Fruit fly (Drosophila melanogaster) whole organism, embryonic: ENCODE results near the gene bark.

Source experiments
- B-H1 ChIP-seq: fragments of 200-800 bp; sonication (Bioruptor generic); IDR thresholded peaks from 3 replicates; pipeline ENCODE4 v1.3.6; 2022; ENCODE audit warnings: missing biosample characterization, missing genetic modification characterization
- CG11085 ChIP-seq: fragments of 200-800 bp; sonication (Bioruptor generic); IDR thresholded peaks from 2 replicates; pipeline ENCODE4 v1.3.6; 2022; ENCODE audit warnings: missing biosample characterization, missing genetic modification characterization
- CG1529 ChIP-seq: fragments of 200-800 bp; sonication (Bioruptor generic); optimal IDR thresholded peaks from 3 replicates; lab custom pipeline; 2018; ENCODE audit warnings: missing biosample characterization, missing genetic modification characterization
- CG1603 ChIP-seq: fragments of 200-800 bp; sonication (Bioruptor generic); optimal IDR thresholded peaks from 2 replicates; lab custom pipeline; 2019; ENCODE audit warnings: missing biosample characterization, mild to moderate bottlenecking, missing genetic modification characterization, moderate library complexity
- CG1647 ChIP-seq: fragments of 200-800 bp; sonication (Bioruptor generic); optimal IDR thresholded peaks from 3 replicates; lab custom pipeline; 2016; ENCODE audit warnings: missing biosample characterization, missing genetic modification characterization
- CG16863 ChIP-seq: fragments of 200-800 bp; sonication (Bioruptor generic); optimal IDR thresholded peaks from 3 replicates; lab custom pipeline; 2016; ENCODE audit warnings: missing biosample characterization, missing genetic modification characterization
- CG17385 ChIP-seq: fragments of 200-800 bp; sonication (Bioruptor generic); optimal IDR thresholded peaks from 3 replicates; lab custom pipeline; 2018; ENCODE audit warnings: missing biosample characterization, mild to moderate bottlenecking, missing genetic modification characterization
- CG18764 ChIP-seq: fragments of 200-800 bp; sonication (Bioruptor generic); optimal IDR thresholded peaks from 3 replicates; lab custom pipeline; 2016; ENCODE audit warnings: missing biosample characterization, missing genetic modification characterization
- CG31388 ChIP-seq: fragments of 200-800 bp; sonication (Bioruptor generic); optimal IDR thresholded peaks from 2 replicates; lab custom pipeline; 2016; ENCODE audit warnings: missing biosample characterization, missing genetic modification characterization
- CG32532 ChIP-seq: fragments of 200-800 bp; sonication (Bioruptor generic); IDR thresholded peaks from 2 replicates; pipeline ENCODE4 v1.3.6; 2022; ENCODE audit warnings: missing biosample characterization, missing genetic modification characterization
- CG34376 ChIP-seq: fragments of 200-800 bp; sonication (Bioruptor generic); optimal IDR thresholded peaks from 2 replicates; lab custom pipeline; 2018; ENCODE audit warnings: missing biosample characterization, mild to moderate bottlenecking, missing genetic modification characterization
- CG3726 ChIP-seq: fragments of 200-800 bp; sonication (Bioruptor generic); IDR thresholded peaks from 3 replicates; pipeline ENCODE4, ENCODE4 v1.3.6; 2022; ENCODE audit warnings: missing biosample characterization, missing genetic modification characterization
- CG3995 ChIP-seq: fragments of 200-800 bp; sonication (Bioruptor generic); optimal IDR thresholded peaks from 3 replicates; lab custom pipeline; 2016; ENCODE audit warnings: missing biosample characterization, missing genetic modification characterization
- CG4820 ChIP-seq: fragments of 200-800 bp; sonication (Bioruptor generic); optimal IDR thresholded peaks from 3 replicates; lab custom pipeline; 2016; ENCODE audit warnings: missing biosample characterization, missing genetic modification characterization
- CG6791 ChIP-seq: fragments of 200-800 bp; sonication (Bioruptor generic); IDR thresholded peaks from 3 replicates; pipeline ENCODE4 v1.3.6; 2022; ENCODE audit warnings: missing biosample characterization, missing genetic modification characterization; ENCODE audit not compliant: partially characterized antibody
- CG7271 ChIP-seq: fragments of 200-800 bp; sonication (Bioruptor generic); optimal IDR thresholded peaks from 2 replicates; lab custom pipeline; 2018; ENCODE audit warnings: missing biosample characterization, mild to moderate bottlenecking, missing genetic modification characterization, moderate library complexity
- CG7786 ChIP-seq: fragments of 200-800 bp; sonication (Bioruptor generic); optimal IDR thresholded peaks from 2 replicates; lab custom pipeline; 2016; ENCODE audit warnings: missing biosample characterization, missing genetic modification characterization
- CG7839 ChIP-seq: fragments of 200-800 bp; sonication (Bioruptor generic); optimal IDR thresholded peaks from 3 replicates; lab custom pipeline; 2018; ENCODE audit warnings: missing biosample characterization, mild to moderate bottlenecking, missing genetic modification characterization, moderate library complexity
- CG7987 ChIP-seq: fragments of 200-800 bp; sonication (Bioruptor generic); optimal IDR thresholded peaks from 2 replicates; lab custom pipeline; 2018; ENCODE audit warnings: missing biosample characterization, mild to moderate bottlenecking, missing genetic modification characterization, moderate library complexity
- CG8944 ChIP-seq: fragments of 200-800 bp; sonication (Bioruptor generic); optimal IDR thresholded peaks from 3 replicates; lab custom pipeline; 2016; ENCODE audit warnings: missing biosample characterization, missing genetic modification characterization
- CG9609 ChIP-seq: fragments of 200-800 bp; sonication (Bioruptor generic); optimal IDR thresholded peaks from 3 replicates; lab custom pipeline; 2016; ENCODE audit warnings: missing biosample characterization, missing genetic modification characterization
- CTCF ChIP-seq: fragments of 200-800 bp; sonication (Bioruptor generic); optimal IDR thresholded peaks from 2 replicates; lab custom pipeline; 2017; ENCODE audit warnings: missing biosample characterization, mild to moderate bottlenecking, missing genetic modification characterization, moderate library complexity
- Chrac-16 ChIP-seq: fragments of 200-800 bp; sonication (Bioruptor generic); optimal IDR thresholded peaks from 3 replicates; lab custom pipeline; 2016; ENCODE audit warnings: missing biosample characterization, missing genetic modification characterization
- CkIIα-i1 ChIP-seq: fragments of 200-800 bp; sonication (Bioruptor generic); IDR thresholded peaks from 2 replicates; pipeline ENCODE4 v1.3.6; 2022; ENCODE audit warnings: missing biosample characterization, missing genetic modification characterization
- D ChIP-seq, 2 experiments: fragments of 200-800 bp in 1 of 2; fragments of >200 bp in 1 of 2; sonication (Bioruptor generic) in 1 of 2; optimal IDR thresholded peaks; 2 replicates in 1 of 2; 3 replicates in 1 of 2; lab custom pipeline; 2017; ENCODE audit warnings: mild to moderate bottlenecking in 1 of 2, missing biosample characterization in 1 of 2, missing genetic modification characterization in 1 of 2, missing genetic modification reagents in 1 of 2
- Drgx ChIP-seq: fragments of 200-800 bp; sonication (Bioruptor generic); IDR thresholded peaks from 2 replicates; pipeline ENCODE4 v1.3.6; 2022; ENCODE audit warnings: missing biosample characterization, missing genetic modification characterization
- Ets65A ChIP-seq: fragments of 200-800 bp; sonication (Bioruptor generic); peaks from one replicate; lab custom pipeline; 2016; ENCODE audit warnings: missing biosample characterization, missing genetic modification characterization
- Hey ChIP-seq: fragments of 200-800 bp; sonication (Bioruptor generic); optimal IDR thresholded peaks from 3 replicates; lab custom pipeline; 2018; ENCODE audit warnings: missing biosample characterization, mild to moderate bottlenecking, missing genetic modification characterization
- MESR4 ChIP-seq: fragments of 200-800 bp; sonication (Bioruptor generic); optimal IDR thresholded peaks from 2 replicates; lab custom pipeline; 2018; ENCODE audit warnings: missing biosample characterization, mild to moderate bottlenecking, missing genetic modification characterization, moderate library complexity
- PHDP ChIP-seq: fragments of 200-800 bp; sonication (Bioruptor generic); optimal IDR thresholded peaks from 3 replicates; lab custom pipeline; 2018; ENCODE audit warnings: missing biosample characterization, mild to moderate bottlenecking, missing genetic modification characterization, moderate library complexity
- Ptx1 ChIP-seq: fragments of 200-800 bp; sonication (Bioruptor generic); IDR thresholded peaks from 2 replicates; pipeline ENCODE4 v1.3.6; 2022; ENCODE audit warnings: missing biosample characterization, missing genetic modification characterization
- Ravus ChIP-seq: fragments of 200-800 bp; sonication (Bioruptor generic); IDR thresholded peaks from 2 replicates; pipeline ENCODE4 v1.3.6; 2022; ENCODE audit warnings: missing biosample characterization, missing genetic modification characterization
- Spps ChIP-seq: fragments of 200-800 bp; sonication (Bioruptor generic); optimal IDR thresholded peaks from 2 replicates; lab custom pipeline; 2018; ENCODE audit warnings: missing biosample characterization, mild to moderate bottlenecking, missing genetic modification characterization
- abd-A ChIP-seq: fragments of 200-800 bp; sonication (Bioruptor generic); optimal IDR thresholded peaks from 3 replicates; lab custom pipeline; 2019; ENCODE audit warnings: missing biosample characterization, mild to moderate bottlenecking, missing genetic modification characterization, moderate library complexity
- ato ChIP-seq: fragments of 200-800 bp; sonication (Bioruptor generic); IDR thresholded peaks from 2 replicates; pipeline ENCODE4 v1.3.6; 2022; ENCODE audit warnings: missing biosample characterization, missing genetic modification characterization; ENCODE audit not compliant: partially characterized antibody
- az2 ChIP-seq: fragments of 200-800 bp; sonication (Bioruptor generic); optimal IDR thresholded peaks from 3 replicates; lab custom pipeline; 2016; ENCODE audit warnings: missing biosample characterization, missing genetic modification characterization
- caup ChIP-seq: fragments of 200-800 bp; sonication (Bioruptor generic); optimal IDR thresholded peaks from 3 replicates; lab custom pipeline; 2017; ENCODE audit warnings: missing biosample characterization, mild to moderate bottlenecking, missing genetic modification characterization, moderate library complexity; ENCODE audit not compliant: severe bottlenecking
- crol ChIP-seq: fragments of 200-800 bp; sonication (Bioruptor generic); IDR thresholded peaks from 2 replicates; pipeline ENCODE4 v1.3.6; 2022; ENCODE audit warnings: missing biosample characterization, missing genetic modification characterization
- disco-r ChIP-seq: fragments of 200-800 bp; sonication (Bioruptor generic); optimal IDR thresholded peaks from 2 replicates; lab custom pipeline; 2016; ENCODE audit warnings: missing biosample characterization, missing genetic modification characterization
- esg ChIP-seq: fragments of 200-800 bp; sonication (Bioruptor generic); conservative IDR thresholded peaks from 2 replicates; pipeline ENCODE4 v1.3.6; 2022; ENCODE audit warnings: missing biosample characterization, missing genetic modification characterization
- exex ChIP-seq: fragments of 200-800 bp; sonication (Bioruptor generic); optimal IDR thresholded peaks from 4 replicates; lab custom pipeline; 2018; ENCODE audit warnings: missing biosample characterization, mild to moderate bottlenecking, missing genetic modification characterization, moderate library complexity
- jumu ChIP-seq: fragments of 200-800 bp; sonication (Bioruptor generic); optimal IDR thresholded peaks from 3 replicates; lab custom pipeline; 2016; ENCODE audit warnings: missing biosample characterization, missing genetic modification characterization
- kni ChIP-seq: fragments of 200-800 bp; sonication (Bioruptor generic); optimal IDR thresholded peaks from 3 replicates; lab custom pipeline; 2017; ENCODE audit warnings: mild to moderate bottlenecking, missing biosample characterization, missing genetic modification reagents, missing genetic modification characterization
- knrl ChIP-seq: fragments of 200-800 bp; sonication (Bioruptor generic); IDR thresholded peaks from 3 replicates; pipeline ENCODE4 v1.3.6; 2022; ENCODE audit warnings: missing biosample characterization, missing genetic modification characterization; ENCODE audit not compliant: partially characterized antibody
- row ChIP-seq: fragments of 200-800 bp; sonication (Bioruptor generic); IDR thresholded peaks from 3 replicates; pipeline ENCODE4 v1.3.6; 2022; ENCODE audit warnings: missing biosample characterization, missing genetic modification characterization
- wdn ChIP-seq: fragments of 200-800 bp; sonication (Bioruptor generic); IDR thresholded peaks from 2 replicates; pipeline ENCODE4 v1.3.6; 2022; ENCODE audit warnings: missing biosample characterization, missing genetic modification characterization
- z ChIP-seq: fragments of 200-800 bp; sonication (Bioruptor generic); IDR thresholded peaks from 3 replicates; pipeline ENCODE4 v1.3.6; 2022; ENCODE audit warnings: missing biosample characterization, missing genetic modification characterization
- zfh1 ChIP-seq: fragments of 200-800 bp; sonication (Bioruptor generic); IDR thresholded peaks from 3 replicates; pipeline ENCODE4 v1.3.6; 2022; ENCODE audit warnings: missing biosample characterization, missing genetic modification characterization

bark gene

dm6 chr2L:3771109-3772067 is 15.6 kb upstream of the bark start, which contains the start of gene bowl (continued):
- TF ChIP-seq z (GFP tag; lab: Robert Waterston, UW) (peak; percentile 68; the same call in 2 of the 3 replicates), knrl (GFP tag; lab: Robert Waterston, UW) (no peak; the same call in 2 of the 3 replicates), abd-A (tag; lab: Kevin White, UChicago) (peak; percentile 44), CG17385 (GFP tag; lab: Kevin White, UChicago) (peak; percentile 95), CG3726 (GFP tag; lab: Robert Waterston, UW) (peak; percentile 96), crol (GFP tag; lab: Robert Waterston, UW) (peak; percentile 82), zfh1 (GFP tag; lab: Robert Waterston, UW) (peak; percentile 98), wdn (peak; percentile 95), CG1529 (GFP tag; lab: Kevin White, UChicago) (peak; percentile 95), CG9609 (GFP tag; lab: Kevin White, UChicago) (peak; percentile 88), Ravus (GFP tag; lab: Robert Waterston, UW) (peak; percentile 82), PHDP (peak; percentile 97), row (peak; percentile 98), CG31388 (GFP tag; lab: Kevin White, UChicago) (peak; percentile 75), CG1603 (peak; percentile 96), CG7839 (tag; lab: Kevin White, UChicago) (peak; percentile 98), Spps (tag; lab: Kevin White, UChicago) (peak; percentile 89), CG7271 (tag; lab: Kevin White, UChicago) (peak; percentile 84), disco-r (GFP tag; lab: Kevin White, UChicago) (peak; percentile 88), CkIIα-i1 (GFP tag; lab: Robert Waterston, UW) (peak; percentile 63; the same call in 1 of the 2 replicates), caup (peak; percentile 86), CG3995 (GFP tag; lab: Kevin White, UChicago) (peak; percentile 40), MESR4 (peak; percentile 30), CG11085 (peak; percentile 89), Chrac-16 (GFP tag; lab: Kevin White, UChicago) (peak; percentile 98), B-H1 (peak; percentile 94), CG8944 (GFP tag; lab: Kevin White, UChicago) (peak; percentile 86), kni (GFP tag; lab: Kevin White, UChicago) (peak; percentile 99), Hey (tag; lab: Kevin White, UChicago) (peak; percentile 51), az2 (GFP tag; lab: Kevin White, UChicago) (peak; percentile 97), CG7987 (GFP tag; lab: Kevin White, UChicago) (peak; percentile 45), CG7786 (GFP tag; lab: Kevin White, UChicago) (peak; percentile 94), CG16863 (GFP tag; lab: Kevin White, UChicago) (peak; percentile 96), D (optimal IDR thresholded peaks at IDR 0.05; lab: Kevin White, UChicago) (peak; percentile 71), D (GFP tag; optimal IDR thresholded peaks at IDR 0.05; lab: Kevin White, UChicago) (peak; percentile 92), CG1647 (GFP tag; lab: Kevin White, UChicago) (peak; percentile 79), Ptx1 (GFP tag; lab: Robert Waterston, UW) (peak; percentile 98), CG18764 (GFP tag; lab: Kevin White, UChicago) (peak; percentile 84), esg (GFP tag; lab: Robert Waterston, UW) (peak; percentile 97), CTCF (GFP tag; lab: Kevin White, UChicago) (peak; percentile 43), CG34376 (peak; percentile 19), CG4820 (GFP tag; lab: Kevin White, UChicago) (peak; percentile 94), exex (tag; lab: Kevin White, UChicago) (peak; percentile 42), Ets65A (peak; percentile 90), Drgx (GFP tag; lab: Robert Waterston, UW) (peak; percentile 99), ato (GFP tag; lab: Robert Waterston, UW) (no peak), jumu (GFP tag; lab: Kevin White, UChicago) (peak; percentile 92), CG32532 (GFP tag; lab: Robert Waterston, UW) (peak; percentile 96), CG6791 (peak; percentile 54; the same call in 1 of the 3 replicates)
